Fruit fly (Drosophila melanogaster) whole organism, embryonic: Measurements from ENCODE around the gene cyr.

Source experiments
- ATbp ChIP-seq: fragments of 200-800 bp; sonication (Bioruptor generic); optimal IDR thresholded peaks from 2 replicates; lab custom pipeline; 2017; ENCODE audit warnings: missing biosample characterization, mild to moderate bottlenecking, missing genetic modification characterization, missing genetic modification reagents
- Abd-B ChIP-seq: fragments of 200-800 bp; sonication (Bioruptor generic); optimal IDR thresholded peaks from 2 replicates; lab custom pipeline; 2018; ENCODE audit warnings: missing biosample characterization, mild to moderate bottlenecking, missing genetic modification characterization, moderate library complexity
- Ada2b ChIP-seq: fragments of 200-800 bp; sonication (Bioruptor generic); IDR thresholded peaks from 2 replicates; pipeline ENCODE4 v1.3.6; 2022; ENCODE audit warnings: missing biosample characterization, missing genetic modification characterization
- Bgb ChIP-seq: fragments of 200-800 bp; sonication (Bioruptor generic); IDR thresholded peaks from 2 replicates; pipeline ENCODE4 v1.3.6; 2022; ENCODE audit warnings: missing biosample characterization, missing genetic modification characterization; ENCODE audit not compliant: partially characterized antibody
- Blimp-1 ChIP-seq: fragments of 200-800 bp; sonication (Bioruptor generic); optimal IDR thresholded peaks from 3 replicates; lab custom pipeline; 2018; ENCODE audit warnings: missing biosample characterization, missing genetic modification characterization, mild to moderate bottlenecking, moderate library complexity, missing genetic modification reagents
- BtbVII ChIP-seq: fragments of 200-800 bp; sonication (Bioruptor generic); optimal IDR thresholded peaks from 3 replicates; lab custom pipeline; 2017; ENCODE audit warnings: missing biosample characterization, mild to moderate bottlenecking, missing genetic modification characterization
- CG10321 ChIP-seq: fragments of 200-800 bp; sonication (Bioruptor generic); IDR thresholded peaks from 2 replicates; pipeline ENCODE4 v1.3.6; 2022; ENCODE audit warnings: missing biosample characterization, missing genetic modification characterization
- CG12155 ChIP-seq: fragments of 200-800 bp; sonication (Bioruptor generic); optimal IDR thresholded peaks from 3 replicates; lab custom pipeline; 2016; ENCODE audit warnings: missing biosample characterization, missing genetic modification characterization
- CG14014 ChIP-seq: fragments of 200-800 bp; sonication (Bioruptor generic); IDR thresholded peaks from 2 replicates; pipeline ENCODE4 v1.3.6; 2022; ENCODE audit warnings: missing biosample characterization, missing genetic modification characterization
- CG14441 ChIP-seq: fragments of 200-800 bp; sonication (Bioruptor generic); IDR thresholded peaks from 2 replicates; pipeline ENCODE4 v1.3.6; 2022; ENCODE audit warnings: missing biosample characterization, missing genetic modification characterization
- CG14860 ChIP-seq: fragments of 200-800 bp; sonication (Bioruptor generic); IDR thresholded peaks from 3 replicates; pipeline ENCODE4 v1.3.6; 2022; ENCODE audit warnings: missing biosample characterization, missing genetic modification characterization; ENCODE audit not compliant: partially characterized antibody
- CG15696 ChIP-seq: fragments of 200-800 bp; sonication (Bioruptor generic); optimal IDR thresholded peaks from 2 replicates; lab custom pipeline; 2019; ENCODE audit warnings: missing biosample characterization, mild to moderate bottlenecking, missing genetic modification characterization, moderate library complexity
- CG17612 ChIP-seq: fragments of 200-800 bp; sonication (Bioruptor generic); IDR thresholded peaks from 2 replicates; pipeline ENCODE4 v1.3.6; 2022; ENCODE audit warnings: missing biosample characterization, missing genetic modification characterization
- CG34224 ChIP-seq: fragments of 200-800 bp; sonication (Bioruptor generic); IDR thresholded peaks from 3 replicates; pipeline ENCODE4 v1.3.6; 2022; ENCODE audit warnings: missing biosample characterization, missing genetic modification characterization; ENCODE audit not compliant: partially characterized antibody
- CG4328 ChIP-seq: fragments of 200-800 bp; sonication (Bioruptor generic); optimal IDR thresholded peaks from 3 replicates; lab custom pipeline; 2017; ENCODE audit warnings: missing biosample characterization, missing genetic modification reagents, missing genetic modification characterization
- CG4617 ChIP-seq: fragments of 200-800 bp; sonication (Bioruptor generic); optimal IDR thresholded peaks from 3 replicates; lab custom pipeline; 2016; ENCODE audit warnings: missing biosample characterization, missing genetic modification characterization, borderline replicate concordance
- CG8281 ChIP-seq: fragments of 200-800 bp; sonication (Bioruptor generic); optimal IDR thresholded peaks from 2 replicates; lab custom pipeline; 2018; ENCODE audit warnings: missing biosample characterization, mild to moderate bottlenecking, missing genetic modification characterization, moderate library complexity
- D ChIP-seq, 2 experiments: fragments of 200-800 bp in 1 of 2; fragments of >200 bp in 1 of 2; sonication (Bioruptor generic) in 1 of 2; optimal IDR thresholded peaks; 2 replicates in 1 of 2; 3 replicates in 1 of 2; lab custom pipeline; 2017; ENCODE audit warnings: mild to moderate bottlenecking in 1 of 2, missing biosample characterization in 1 of 2, missing genetic modification characterization in 1 of 2, missing genetic modification reagents in 1 of 2
- D19A ChIP-seq: fragments of 200-800 bp; optimal IDR thresholded peaks from 3 replicates; lab custom pipeline; 2019; ENCODE audit warnings: missing biosample characterization, mild to moderate bottlenecking, missing genetic modification characterization, moderate library complexity
- Dfd ChIP-seq, 2 experiments: fragments of >200 bp; optimal IDR thresholded peaks; 2 replicates each; lab custom pipeline; 2017; ENCODE audit warnings: missing biosample characterization in 2 of 2, missing genetic modification characterization in 2 of 2
- Dll ChIP-seq: fragments of 200-800 bp; sonication (Bioruptor generic); IDR thresholded peaks from 4 replicates; pipeline ENCODE4 v1.3.6; 2022; ENCODE audit warnings: missing biosample characterization, missing genetic modification characterization; ENCODE audit not compliant: partially characterized antibody
- MESR4 ChIP-seq: fragments of 200-800 bp; sonication (Bioruptor generic); optimal IDR thresholded peaks from 2 replicates; lab custom pipeline; 2018; ENCODE audit warnings: missing biosample characterization, mild to moderate bottlenecking, missing genetic modification characterization, moderate library complexity
- MTF-1 ChIP-seq: fragments of 200-800 bp; sonication (Bioruptor generic); optimal IDR thresholded peaks from 2 replicates; lab custom pipeline; 2018; ENCODE audit warnings: missing biosample characterization, mild to moderate bottlenecking, missing genetic modification characterization, borderline replicate concordance
- Mrtf ChIP-seq: fragments of 200-800 bp; sonication (Bioruptor generic); IDR thresholded peaks from 3 replicates; pipeline ENCODE4 v1.3.6; 2022; ENCODE audit warnings: missing biosample characterization, missing genetic modification characterization
- NC2α ChIP-seq: fragments of 200-800 bp; sonication (Bioruptor generic); optimal IDR thresholded peaks from 2 replicates; lab custom pipeline; 2016; ENCODE audit warnings: missing biosample characterization, missing genetic modification characterization
- Neu2 ChIP-seq: fragments of 200-800 bp; sonication (Bioruptor generic); optimal IDR thresholded peaks from 3 replicates; lab custom pipeline; 2016; ENCODE audit warnings: missing biosample characterization, missing genetic modification characterization, borderline replicate concordance
- Nf-YC ChIP-seq: fragments of 200-800 bp; optimal IDR thresholded peaks from 3 replicates; lab custom pipeline; 2019; ENCODE audit warnings: missing biosample characterization, mild to moderate bottlenecking, missing genetic modification characterization, moderate library complexity
- Ptx1 ChIP-seq: fragments of 200-800 bp; sonication (Bioruptor generic); IDR thresholded peaks from 2 replicates; pipeline ENCODE4 v1.3.6; 2022; ENCODE audit warnings: missing biosample characterization, missing genetic modification characterization
- cg ChIP-seq: fragments of 200-800 bp; sonication (Bioruptor generic); optimal IDR thresholded peaks from 3 replicates; lab custom pipeline; 2019; ENCODE audit warnings: missing biosample characterization, mild to moderate bottlenecking, missing genetic modification characterization, moderate library complexity
- chm ChIP-seq: fragments of 200-800 bp; sonication (Bioruptor generic); IDR thresholded peaks from 2 replicates; pipeline ENCODE4 v1.3.6; 2022; ENCODE audit warnings: missing biosample characterization, missing genetic modification characterization
- crol ChIP-seq: fragments of 200-800 bp; sonication (Bioruptor generic); IDR thresholded peaks from 2 replicates; pipeline ENCODE4 v1.3.6; 2022; ENCODE audit warnings: missing biosample characterization, missing genetic modification characterization
- dan ChIP-seq: fragments of 200-800 bp; sonication (Bioruptor generic); IDR thresholded peaks from 2 replicates; pipeline ENCODE4 v1.3.6; 2022; ENCODE audit warnings: missing biosample characterization, missing genetic modification characterization
- gcm2 ChIP-seq: fragments of 200-800 bp; sonication (Bioruptor generic); optimal IDR thresholded peaks from 2 replicates; lab custom pipeline; 2016; ENCODE audit warnings: missing biosample characterization, missing genetic modification characterization
- mirr ChIP-seq: fragments of 200-800 bp; sonication (Bioruptor generic); optimal IDR thresholded peaks from 3 replicates; lab custom pipeline; 2018; ENCODE audit warnings: missing biosample characterization, mild to moderate bottlenecking, missing genetic modification characterization
- mld ChIP-seq: fragments of 200-800 bp; sonication (Bioruptor generic); IDR thresholded peaks from 3 replicates; pipeline ENCODE4 v1.3.6; 2022; ENCODE audit warnings: missing biosample characterization, missing genetic modification characterization; ENCODE audit not compliant: partially characterized antibody
- nerfin-1 ChIP-seq: fragments of 200-800 bp; sonication (Bioruptor generic); optimal IDR thresholded peaks from 3 replicates; lab custom pipeline; 2019; ENCODE audit warnings: missing biosample characterization, mild to moderate bottlenecking, missing genetic modification characterization, moderate library complexity
- onecut ChIP-seq: fragments of 200-800 bp; sonication (Bioruptor generic); IDR thresholded peaks from 2 replicates; pipeline ENCODE4 v1.3.6; 2022; ENCODE audit warnings: missing biosample characterization, missing genetic modification characterization
- pan ChIP-seq, 4 experiments: fragments of >200 bp in 3 of 4; fragments of 200-800 bp in 1 of 4; sonication (Bioruptor generic) in 1 of 4; optimal IDR thresholded peaks in 3 of 4; IDR thresholded peaks in 1 of 4; 2 replicates each; pipeline versions ENCODE4 v1.3.6 to Lab custom; 2017 to 2022; ENCODE audit warnings: missing biosample characterization in 2 of 4, missing genetic modification characterization in 2 of 4, mixed read lengths in 1 of 4
- pb ChIP-seq: fragments of 200-800 bp; sonication (Bioruptor generic); optimal IDR thresholded peaks from 3 replicates; lab custom pipeline; 2016; ENCODE audit warnings: missing biosample characterization, missing genetic modification characterization
- phol ChIP-seq: fragments of 200-800 bp; sonication (Bioruptor generic); optimal IDR thresholded peaks from 3 replicates; lab custom pipeline; 2018; ENCODE audit warnings: missing biosample characterization, mild to moderate bottlenecking, missing genetic modification characterization, moderate library complexity
- row ChIP-seq: fragments of 200-800 bp; sonication (Bioruptor generic); IDR thresholded peaks from 3 replicates; pipeline ENCODE4 v1.3.6; 2022; ENCODE audit warnings: missing biosample characterization, missing genetic modification characterization
- scrt ChIP-seq: fragments of 200-800 bp; sonication (Bioruptor generic); optimal IDR thresholded peaks from 2 replicates; lab custom pipeline; 2018; ENCODE audit warnings: missing biosample characterization, mild to moderate bottlenecking, missing genetic modification characterization, moderate library complexity
- slbo ChIP-seq: fragments of 200-800 bp; sonication (Bioruptor generic); IDR thresholded peaks from 2 replicates; pipeline ENCODE4 v1.3.6; 2022; ENCODE audit warnings: missing biosample characterization, missing genetic modification characterization
- sug ChIP-seq: fragments of 200-800 bp; optimal IDR thresholded peaks from 2 replicates; lab custom pipeline; 2019; ENCODE audit warnings: missing biosample characterization, mild to moderate bottlenecking, missing genetic modification characterization, moderate library complexity
- tin ChIP-seq: fragments of 200-800 bp; sonication (Bioruptor generic); optimal IDR thresholded peaks from 3 replicates; lab custom pipeline; 2016; ENCODE audit warnings: missing biosample characterization, missing genetic modification characterization
- trem ChIP-seq: fragments of 200-800 bp; optimal IDR thresholded peaks from 3 replicates; lab custom pipeline; 2019; ENCODE audit warnings: missing biosample characterization, mild to moderate bottlenecking, missing genetic modification characterization, moderate library complexity
- zfh1 ChIP-seq: fragments of 200-800 bp; sonication (Bioruptor generic); IDR thresholded peaks from 3 replicates; pipeline ENCODE4 v1.3.6; 2022; ENCODE audit warnings: missing biosample characterization, missing genetic modification characterization

cyr gene

DNA sequence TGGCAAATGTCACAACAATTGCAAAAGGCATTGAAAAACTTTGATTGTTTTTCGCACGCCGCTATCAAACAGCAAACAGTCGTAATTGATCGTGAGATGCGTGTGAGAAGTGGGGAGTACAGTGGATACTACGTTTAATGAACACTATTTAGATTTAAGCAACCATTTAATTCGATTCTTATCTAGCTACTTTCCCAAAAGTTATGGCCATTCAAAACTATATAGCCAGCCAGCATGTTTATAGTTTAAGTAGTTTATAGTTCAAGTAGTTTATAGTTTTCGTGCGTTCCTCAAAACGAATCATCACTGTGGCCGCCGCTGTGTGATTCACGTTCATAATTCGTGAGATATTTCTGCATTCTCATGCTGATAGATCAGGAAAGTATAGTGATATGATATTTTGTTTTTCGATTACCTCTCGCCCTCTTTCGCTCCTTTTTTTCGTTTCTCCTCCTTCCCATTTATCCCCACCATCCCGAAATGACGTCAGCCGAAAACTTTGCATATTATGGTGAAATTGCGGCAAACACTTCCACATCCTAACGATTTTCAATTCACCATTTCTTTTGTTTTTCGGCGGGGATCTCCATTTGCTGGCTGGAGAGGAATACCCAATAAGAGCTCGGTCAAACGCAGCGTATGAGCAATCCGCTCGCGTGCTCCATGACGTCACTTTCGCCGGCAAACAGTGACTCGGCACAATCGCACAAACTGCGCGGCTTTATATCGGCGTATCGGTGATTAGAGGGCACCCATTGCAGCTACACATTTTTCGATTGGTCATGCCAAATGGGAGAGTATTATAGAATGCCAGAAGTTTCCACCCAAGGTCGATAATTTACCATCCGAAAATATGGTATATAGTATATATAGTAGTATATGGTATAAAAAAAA lies 21.9 kb downstream of the cyr start (continued):
- TF ChIP-seq zfh1 (GFP tag; lab: Robert Waterston, UW) (peak; percentile 26; the same call in 1 of the 3 replicates), cg (GFP tag; lab: Kevin White, UChicago) (no peak), scrt (peak; percentile 52), onecut (GFP tag; lab: Robert Waterston, UW) (no peak), slbo (GFP tag; lab: Robert Waterston, UW) (peak; percentile 89), BtbVII (peak; percentile 3), CG12155 (GFP tag; lab: Kevin White, UChicago) (peak; percentile 63), CG4617 (GFP tag; lab: Kevin White, UChicago) (no peak), phol (tag; lab: Kevin White, UChicago) (peak; percentile 15), gcm2 (GFP tag; lab: Kevin White, UChicago) (no peak), Dll (GFP tag; lab: Robert Waterston, UW) (no peak), pan (optimal IDR thresholded peaks at IDR 0.05; lab: Kevin White, UChicago) (no peak), pan (GFP tag; optimal IDR thresholded peaks at IDR 0.05 in 1 of 2, IDR thresholded peaks at IDR 0.05 in 1 of 2) (peak in 1 of 2 experiments; percentile 68), Ada2b (GFP tag; lab: Robert Waterston, UW) (peak; percentile 73), dan (GFP tag; lab: Robert Waterston, UW) (no peak), Abd-B (peak; percentile 23), MTF-1 (no peak), crol (GFP tag; lab: Robert Waterston, UW) (no peak), MESR4 (GFP tag; lab: Kevin White, UChicago) (no peak), Dfd (GFP tag; optimal IDR thresholded peaks at IDR 0.05; lab: Kevin White, UChicago) (no peak), CG4328 (GFP tag; lab: Kevin White, UChicago) (no peak), CG8281 (tag; lab: Kevin White, UChicago) (no peak), tin (no peak), Nf-YC (tag; lab: Kevin White, UChicago) (peak; percentile 12), mirr (GFP tag; lab: Kevin White, UChicago) (no peak), Blimp-1 (GFP tag; lab: Kevin White, UChicago) (peak; percentile 17), mld (GFP tag; lab: Robert Waterston, UW) (no peak), CG15696 (tag; lab: Kevin White, UChicago) (no peak), CG10321 (GFP tag; lab: Robert Waterston, UW) (no peak), trem (tag; lab: Kevin White, UChicago) (no peak), chm (no peak), Mrtf (GFP tag; lab: Robert Waterston, UW) (0 out of 3 replicates have a peak, but pooled peaks have one; percentile 29), nerfin-1 (tag; lab: Kevin White, UChicago) (no peak), Bgb (GFP tag; lab: Robert Waterston, UW) (no peak), CG14014 (GFP tag; lab: Robert Waterston, UW) (peak; percentile 71), ATbp (GFP tag; lab: Kevin White, UChicago) (no peak), row (GFP tag; lab: Robert Waterston, UW) (peak; percentile 85), CG14860 (no peak), D19A (tag; lab: Kevin White, UChicago) (peak; percentile 11), Neu2 (GFP tag; lab: Kevin White, UChicago) (no peak), NC2α (no peak), CG14441 (GFP tag; lab: Robert Waterston, UW) (peak; percentile 75), D (optimal IDR thresholded peaks at IDR 0.05; lab: Kevin White, UChicago) (no peak), D (GFP tag; optimal IDR thresholded peaks at IDR 0.05; lab: Kevin White, UChicago) (no peak), CG34224 (GFP tag; lab: Robert Waterston, UW) (no peak), Ptx1 (peak; percentile 67), CG17612 (GFP tag; lab: Robert Waterston, UW) (0 out of 2 replicates have a peak, but pooled peaks have one; percentile 46), pb (GFP tag; lab: Kevin White, UChicago) (peak; percentile 23), sug (tag; lab: Kevin White, UChicago) (peak; percentile 20)
